Fruit fly (Drosophila melanogaster) whole organism, embryonic: ENCODE data around the gene CG16736.

Experiments used
- Bgb ChIP-seq: fragments of 200-800 bp; sonication (Bioruptor generic); IDR thresholded peaks from 2 replicates; pipeline ENCODE4 v1.3.6; 2022; ENCODE audit warnings: missing biosample characterization, missing genetic modification characterization; ENCODE audit not compliant: partially characterized antibody
- CG10209 ChIP-seq: fragments of 200-800 bp; sonication (Bioruptor generic); optimal IDR thresholded peaks from 3 replicates; lab custom pipeline; 2017; ENCODE audit warnings: missing biosample characterization, mild to moderate bottlenecking, missing genetic modification characterization, missing genetic modification reagents
- CG13424 ChIP-seq: fragments of 200-800 bp; sonication (Bioruptor generic); optimal IDR thresholded peaks from 2 replicates; lab custom pipeline; 2019; ENCODE audit warnings: missing biosample characterization, mild to moderate bottlenecking, missing genetic modification characterization, moderate library complexity
- CG14860 ChIP-seq: fragments of 200-800 bp; sonication (Bioruptor generic); IDR thresholded peaks from 3 replicates; pipeline ENCODE4 v1.3.6; 2022; ENCODE audit warnings: missing biosample characterization, missing genetic modification characterization; ENCODE audit not compliant: partially characterized antibody
- CG17328 ChIP-seq: fragments of 200-800 bp; sonication (Bioruptor generic); IDR thresholded peaks from 2 replicates; pipeline ENCODE4 v1.3.6; 2022; ENCODE audit warnings: missing biosample characterization, missing genetic modification characterization
- CG17361 ChIP-seq: fragments of 200-800 bp; sonication (Bioruptor generic); IDR thresholded peaks from 3 replicates; pipeline ENCODE4 v1.3.6; 2022; ENCODE audit warnings: missing biosample characterization, missing genetic modification characterization
- CG2129 ChIP-seq: fragments of 200-800 bp; sonication (Bioruptor generic); IDR thresholded peaks from 2 replicates; pipeline ENCODE4 v1.3.6; 2022; ENCODE audit warnings: missing biosample characterization, missing genetic modification characterization; ENCODE audit not compliant: partially characterized antibody
- CG2712 ChIP-seq: fragments of 200-800 bp; optimal IDR thresholded peaks from 3 replicates; lab custom pipeline; 2019; ENCODE audit warnings: missing biosample characterization, mild to moderate bottlenecking, missing genetic modification characterization, moderate library complexity
- CG30403 ChIP-seq: fragments of 200-800 bp; sonication (Bioruptor generic); optimal IDR thresholded peaks from 3 replicates; lab custom pipeline; 2016; ENCODE audit warnings: missing biosample characterization, missing genetic modification characterization
- CG3065 ChIP-seq: fragments of 200-800 bp; sonication (Bioruptor generic); optimal IDR thresholded peaks from 2 replicates; lab custom pipeline; 2016; ENCODE audit warnings: missing biosample characterization, missing genetic modification characterization
- CG32532 ChIP-seq: fragments of 200-800 bp; sonication (Bioruptor generic); IDR thresholded peaks from 2 replicates; pipeline ENCODE4 v1.3.6; 2022; ENCODE audit warnings: missing biosample characterization, missing genetic modification characterization
- CG3838 ChIP-seq: fragments of 200-800 bp; sonication (Bioruptor generic); optimal IDR thresholded peaks from 3 replicates; lab custom pipeline; 2016; ENCODE audit warnings: missing biosample characterization, missing genetic modification characterization
- CG42726 ChIP-seq: fragments of 200-800 bp; sonication (Bioruptor generic); IDR thresholded peaks from 2 replicates; pipeline ENCODE4 v1.3.6; 2022; ENCODE audit warnings: missing biosample characterization, missing genetic modification characterization; ENCODE audit not compliant: partially characterized antibody
- CG4820 ChIP-seq: fragments of 200-800 bp; sonication (Bioruptor generic); optimal IDR thresholded peaks from 3 replicates; lab custom pipeline; 2016; ENCODE audit warnings: missing biosample characterization, missing genetic modification characterization
- CG6654 ChIP-seq: fragments of 200-800 bp; sonication (Bioruptor generic); optimal IDR thresholded peaks from 2 replicates; lab custom pipeline; 2017; ENCODE audit warnings: missing biosample characterization, mild to moderate bottlenecking, missing genetic modification characterization
- CG6791 ChIP-seq: fragments of 200-800 bp; sonication (Bioruptor generic); IDR thresholded peaks from 3 replicates; pipeline ENCODE4 v1.3.6; 2022; ENCODE audit warnings: missing biosample characterization, missing genetic modification characterization; ENCODE audit not compliant: partially characterized antibody
- CG7786 ChIP-seq: fragments of 200-800 bp; sonication (Bioruptor generic); optimal IDR thresholded peaks from 2 replicates; lab custom pipeline; 2016; ENCODE audit warnings: missing biosample characterization, missing genetic modification characterization
- CG7928 ChIP-seq: fragments of 200-800 bp; sonication (Bioruptor generic); optimal IDR thresholded peaks from 2 replicates; lab custom pipeline; 2017; ENCODE audit warnings: missing biosample characterization, mild to moderate bottlenecking, missing genetic modification characterization
- CG9609 ChIP-seq: fragments of 200-800 bp; sonication (Bioruptor generic); optimal IDR thresholded peaks from 3 replicates; lab custom pipeline; 2016; ENCODE audit warnings: missing biosample characterization, missing genetic modification characterization
- CG9797 ChIP-seq: fragments of 200-800 bp; sonication (Bioruptor generic); optimal IDR thresholded peaks from 3 replicates; lab custom pipeline; 2018; ENCODE audit warnings: missing biosample characterization, mild to moderate bottlenecking, missing genetic modification characterization
- Dfd ChIP-seq, 2 experiments: fragments of >200 bp; optimal IDR thresholded peaks; 2 replicates each; lab custom pipeline; 2017; ENCODE audit warnings: missing biosample characterization in 2 of 2, missing genetic modification characterization in 2 of 2
- Gsc ChIP-seq: fragments of 200-800 bp; sonication (Bioruptor generic); IDR thresholded peaks from 2 replicates; pipeline ENCODE4 v1.3.6; 2022; ENCODE audit warnings: missing biosample characterization, missing genetic modification characterization
- H15 ChIP-seq: fragments of 200-800 bp; sonication (Bioruptor generic); IDR thresholded peaks from 3 replicates; pipeline ENCODE4 v1.3.6; 2022; ENCODE audit warnings: missing biosample characterization, missing genetic modification characterization
- HLHmδ ChIP-seq: fragments of 200-800 bp; sonication (Bioruptor generic); optimal IDR thresholded peaks from 2 replicates; lab custom pipeline; 2018; ENCODE audit warnings: missing biosample characterization, mild to moderate bottlenecking, missing genetic modification characterization, moderate library complexity
- Hmr ChIP-seq: fragments of 200-800 bp; sonication (Bioruptor generic); optimal IDR thresholded peaks from 3 replicates; lab custom pipeline; 2017; ENCODE audit warnings: mild to moderate bottlenecking, missing biosample characterization, missing genetic modification reagents, missing genetic modification characterization
- Hr51 ChIP-seq, 2 experiments: fragments of 200-800 bp; sonication (Bioruptor generic); optimal IDR thresholded peaks; 2 replicates in 1 of 2; 3 replicates in 1 of 2; lab custom pipeline; 2016 to 2018; ENCODE audit warnings: missing biosample characterization in 2 of 2, missing genetic modification characterization in 2 of 2, mild to moderate bottlenecking in 1 of 2, moderate library complexity in 1 of 2
- Hsf ChIP-seq: fragments of 200-800 bp; sonication (Bioruptor generic); optimal IDR thresholded peaks from 3 replicates; lab custom pipeline; 2016; ENCODE audit warnings: missing biosample characterization, missing genetic modification characterization
- Jarid2 ChIP-seq: fragments of 200-800 bp; sonication (Bioruptor generic); optimal IDR thresholded peaks from 3 replicates; lab custom pipeline; 2017; ENCODE audit warnings: mild to moderate bottlenecking, missing biosample characterization, missing genetic modification reagents, missing genetic modification characterization
- MESR4 ChIP-seq: fragments of 200-800 bp; sonication (Bioruptor generic); optimal IDR thresholded peaks from 2 replicates; lab custom pipeline; 2018; ENCODE audit warnings: missing biosample characterization, mild to moderate bottlenecking, missing genetic modification characterization, moderate library complexity
- Nf-YC ChIP-seq: fragments of 200-800 bp; optimal IDR thresholded peaks from 3 replicates; lab custom pipeline; 2019; ENCODE audit warnings: missing biosample characterization, mild to moderate bottlenecking, missing genetic modification characterization, moderate library complexity
- Ravus ChIP-seq: fragments of 200-800 bp; sonication (Bioruptor generic); IDR thresholded peaks from 2 replicates; pipeline ENCODE4 v1.3.6; 2022; ENCODE audit warnings: missing biosample characterization, missing genetic modification characterization
- Scr ChIP-seq: fragments of 200-800 bp; sonication (Bioruptor generic); IDR thresholded peaks from 2 replicates; pipeline ENCODE4 v1.3.6; 2022; ENCODE audit warnings: missing biosample characterization, missing genetic modification characterization; ENCODE audit not compliant: partially characterized antibody
- TFAM ChIP-seq: fragments of 200-800 bp; sonication (Bioruptor generic); optimal IDR thresholded peaks from 2 replicates; lab custom pipeline; 2017; ENCODE audit warnings: missing biosample characterization, missing genetic modification characterization, inconsistent platforms
- Xrp1 ChIP-seq: fragments of 200-800 bp; sonication (Bioruptor generic); IDR thresholded peaks from 2 replicates; pipeline ENCODE4 v1.3.6; 2022; ENCODE audit warnings: missing biosample characterization, missing genetic modification characterization
- cg ChIP-seq: fragments of 200-800 bp; sonication (Bioruptor generic); optimal IDR thresholded peaks from 3 replicates; lab custom pipeline; 2019; ENCODE audit warnings: missing biosample characterization, mild to moderate bottlenecking, missing genetic modification characterization, moderate library complexity
- chm ChIP-seq: fragments of 200-800 bp; sonication (Bioruptor generic); IDR thresholded peaks from 2 replicates; pipeline ENCODE4 v1.3.6; 2022; ENCODE audit warnings: missing biosample characterization, missing genetic modification characterization
- dm ChIP-seq: fragments of 200-800 bp; sonication (Bioruptor generic); optimal IDR thresholded peaks from 3 replicates; lab custom pipeline; 2016; ENCODE audit warnings: missing biosample characterization, missing genetic modification characterization
- dysf ChIP-seq: fragments of 200-800 bp; sonication (Bioruptor generic); IDR thresholded peaks from 3 replicates; pipeline ENCODE4 v1.3.6; 2022; ENCODE audit warnings: missing biosample characterization, missing genetic modification characterization
- fru ChIP-seq: fragments of >200 bp; optimal IDR thresholded peaks from 2 replicates; lab custom pipeline; 2017
- gem ChIP-seq: fragments of 200-800 bp; sonication (Bioruptor generic); optimal IDR thresholded peaks from 2 replicates; lab custom pipeline; 2019; ENCODE audit warnings: missing biosample characterization, mild to moderate bottlenecking, missing genetic modification characterization, moderate library complexity
- lov ChIP-seq, 2 experiments: fragments of 200-800 bp in 1 of 2; fragments of >200 bp in 1 of 2; sonication (Bioruptor generic) in 1 of 2; IDR thresholded peaks in 1 of 2; optimal IDR thresholded peaks in 1 of 2; 2 replicates in 1 of 2; 3 replicates in 1 of 2; pipeline versions ENCODE4 v1.3.6 to Lab custom; 2017 to 2022; ENCODE audit warnings: missing biosample characterization in 1 of 2, missing genetic modification characterization in 1 of 2
- luna ChIP-seq: fragments of 200-800 bp; sonication (Bioruptor generic); optimal IDR thresholded peaks from 2 replicates; lab custom pipeline; 2016; ENCODE audit warnings: missing biosample characterization, missing genetic modification characterization
- phol ChIP-seq: fragments of 200-800 bp; sonication (Bioruptor generic); optimal IDR thresholded peaks from 3 replicates; lab custom pipeline; 2018; ENCODE audit warnings: missing biosample characterization, mild to moderate bottlenecking, missing genetic modification characterization, moderate library complexity
- psq ChIP-seq: fragments of 200-800 bp; sonication (Bioruptor generic); optimal IDR thresholded peaks from 2 replicates; lab custom pipeline; 2017; ENCODE audit warnings: missing biosample characterization, missing genetic modification characterization
- rib ChIP-seq: fragments of 200-800 bp; sonication (Bioruptor generic); IDR thresholded peaks from 2 replicates; pipeline ENCODE4 v1.3.6; 2022; ENCODE audit warnings: missing biosample characterization, missing genetic modification characterization
- row ChIP-seq: fragments of 200-800 bp; sonication (Bioruptor generic); IDR thresholded peaks from 3 replicates; pipeline ENCODE4 v1.3.6; 2022; ENCODE audit warnings: missing biosample characterization, missing genetic modification characterization
- sens ChIP-seq: fragments of 200-800 bp; sonication (Bioruptor generic); peaks from one replicate; lab custom pipeline; 2016; ENCODE audit warnings: missing biosample characterization, missing genetic modification characterization
- slbo ChIP-seq: fragments of 200-800 bp; sonication (Bioruptor generic); IDR thresholded peaks from 2 replicates; pipeline ENCODE4 v1.3.6; 2022; ENCODE audit warnings: missing biosample characterization, missing genetic modification characterization
- tio ChIP-seq: fragments of 200-800 bp; sonication (Bioruptor generic); optimal IDR thresholded peaks from 2 replicates; lab custom pipeline; 2017; ENCODE audit warnings: missing biosample characterization, missing genetic modification characterization, inconsistent platforms
- trh ChIP-seq: fragments of 200-800 bp; sonication (Bioruptor generic); optimal IDR thresholded peaks from 2 replicates; lab custom pipeline; 2016; ENCODE audit warnings: missing biosample characterization, missing genetic modification characterization
- tx ChIP-seq: fragments of 200-800 bp; sonication (Bioruptor generic); optimal IDR thresholded peaks from 2 replicates; lab custom pipeline; 2016; ENCODE audit warnings: missing biosample characterization, missing genetic modification characterization
- zf30C ChIP-seq: fragments of 200-800 bp; sonication (Bioruptor generic); optimal IDR thresholded peaks from 3 replicates; lab custom pipeline; 2018; ENCODE audit warnings: missing biosample characterization, mild to moderate bottlenecking, missing genetic modification characterization

CG16736 gene

dm6 chr3R:9214235-9214634 is 43.3 kb downstream of the CG16736 start (continued):
- TF ChIP-seq CG32532, result no peak
- no peak for TF ChIP-seq Hmr (GFP tag; lab: Kevin White, UChicago)
- TF ChIP-seq CG30403, result no peak
- TF ChIP-seq Hsf (GFP tag; lab: Kevin White, UChicago), result no peak
- TF ChIP-seq CG17361 (GFP tag; lab: Robert Waterston, UW), result no peak
- TF ChIP-seq CG7928 (GFP tag; lab: Kevin White, UChicago), result no peak
- no peak; the same call in 1 of the 2 replicates for TF ChIP-seq CG42726
- peak; percentile 48; the same call in 1 of the 2 replicates for TF ChIP-seq Bgb (GFP tag; lab: Robert Waterston, UW)
- no peak for TF ChIP-seq H15 (GFP tag; lab: Robert Waterston, UW)
- no peak for TF ChIP-seq Nf-YC (tag; lab: Kevin White, UChicago)
- no peak for TF ChIP-seq CG17328
- no peak for TF ChIP-seq MESR4 (GFP tag; lab: Kevin White, UChicago)
- TF ChIP-seq zf30C, result no peak
- no peak for TF ChIP-seq CG9797 (GFP tag; lab: Kevin White, UChicago)
- TF ChIP-seq CG3065, result no peak
- TF ChIP-seq Scr (GFP tag; lab: Robert Waterston, UW), result peak; percentile 38; the same call in 1 of the 2 replicates
- TF ChIP-seq chm (GFP tag; lab: Robert Waterston, UW), result no peak
- no peak for TF ChIP-seq Jarid2
- no peak for TF ChIP-seq CG4820
- TF ChIP-seq CG2712 (tag; lab: Kevin White, UChicago), result peak; percentile 22
- no peak for TF ChIP-seq Ravus (GFP tag; lab: Robert Waterston, UW)
- TF ChIP-seq TFAM (GFP tag; lab: Kevin White, UChicago), result no peak
- no peak for TF ChIP-seq CG6791 (GFP tag; lab: Robert Waterston, UW)
- TF ChIP-seq HLHmδ, result no peak

dm6 chr3R:9213029-9213428 is 44.5 kb downstream of the CG16736 start:
- TF ChIP-seq Gsc (no peak), trh (no peak), slbo (GFP tag; lab: Robert Waterston, UW) (0 out of 2 replicates have a peak, but pooled peaks have one; percentile 23), Hr51 (GFP tag; optimal IDR thresholded peaks at IDR 0.05; lab: Kevin White, UChicago) (peak in 1 of 2 experiments; percentile 14), CG14860 (GFP tag; lab: Robert Waterston, UW) (no peak), rib (no peak), Xrp1 (GFP tag; lab: Robert Waterston, UW) (peak; percentile 35; the same call in 1 of the 2 replicates), CG10209 (GFP tag; lab: Kevin White, UChicago) (no peak), phol (tag; lab: Kevin White, UChicago) (peak; percentile 3), CG9609 (GFP tag; lab: Kevin White, UChicago) (no peak), CG6654 (peak; percentile 71), dm (GFP tag; lab: Kevin White, UChicago) (no peak), luna (no peak), CG3838 (GFP tag; lab: Kevin White, UChicago) (no peak), row (GFP tag; lab: Robert Waterston, UW) (peak; percentile 53), Dfd (GFP tag; optimal IDR thresholded peaks at IDR 0.05; lab: Kevin White, UChicago) (no peak), sens (GFP tag; lab: Kevin White, UChicago) (peak; percentile 83), psq (no peak), CG13424 (peak; percentile 1), tio (GFP tag; lab: Kevin White, UChicago) (no peak), fru (lab: Kevin White, UChicago) (no peak), cg (no peak), dysf (GFP tag; lab: Robert Waterston, UW) (0 out of 3 replicates have a peak, but pooled peaks have one; percentile 28), CG7786 (no peak), CG2129 (no peak), tx (GFP tag; lab: Kevin White, UChicago) (no peak), gem (tag; lab: Kevin White, UChicago) (peak; percentile 23), lov (optimal IDR thresholded peaks at IDR 0.05; lab: Kevin White, UChicago) (no peak), lov (GFP tag; IDR thresholded peaks at IDR 0.05; lab: Robert Waterston, UW) (no peak)
